Worm (Caenorhabditis elegans) whole organism, mixed stage, embryonic: Measurements from ENCODE around the gene fbxa-44.

ENCODE experiments used
- bed-3 ChIP-seq: fragments of 200-800 bp; sonication (Bioruptor generic); optimal IDR thresholded peaks from 3 replicates; lab custom pipeline; 2018; ENCODE audit warnings: mild to moderate bottlenecking, missing genetic modification characterization, moderate library complexity, missing compliant biosample characterization
- blmp-1 ChIP-seq: fragments of 150-350 bp; optimal IDR thresholded peaks from 2 replicates; lab custom pipeline; 2014; ENCODE audit warnings: missing biosample characterization, missing genetic modification characterization
- cnd-1 ChIP-seq: fragments of 200-800 bp; sonication (Bioruptor generic); optimal IDR thresholded peaks from 2 replicates; lab custom pipeline; 2018; ENCODE audit warnings: mild to moderate bottlenecking, missing genetic modification characterization, missing compliant biosample characterization
- ham-2 ChIP-seq: fragments of 200-800 bp; sonication (Bioruptor generic); optimal IDR thresholded peaks from 2 replicates; lab custom pipeline; 2018; ENCODE audit warnings: mild to moderate bottlenecking, missing genetic modification characterization, missing compliant biosample characterization
- mls-2 ChIP-seq: sonication (generic microtip); optimal IDR thresholded peaks from 2 replicates; lab custom pipeline; 2016; ENCODE audit warnings: mild to moderate bottlenecking, missing genetic modification characterization, moderate library complexity, missing compliant biosample characterization
- nhr-12 ChIP-seq: fragments of 150-350 bp; optimal IDR thresholded peaks from 2 replicates; lab custom pipeline; 2014; ENCODE audit warnings: missing biosample characterization, missing genetic modification characterization
- nhr-76 ChIP-seq: sonication (generic microtip); optimal IDR thresholded peaks from 2 replicates; lab custom pipeline; 2017; ENCODE audit warnings: missing biosample characterization, missing genetic modification characterization
- snpc-4 ChIP-seq: fragments of 150-350 bp; optimal IDR thresholded peaks from 2 replicates; lab custom pipeline; 2014; ENCODE audit warnings: missing biosample characterization, missing genetic modification characterization
- unc-39 ChIP-seq: fragments of 150-350 bp; optimal IDR thresholded peaks from 2 replicates; lab custom pipeline; 2014; ENCODE audit warnings: missing biosample characterization, missing genetic modification characterization
- ztf-11 ChIP-seq: fragments of 150-350 bp; optimal IDR thresholded peaks from 2 replicates; lab custom pipeline; 2014; ENCODE audit warnings: missing biosample characterization, missing genetic modification characterization

ce11 chrV:16880679-16881078, 8.4 kb upstream of the fbxa-44 start, which contains the start of gene F09C6.14:
- TF ChIP-seq nhr-76 (tag; lab: Kevin White, UChicago) (no peak), nhr-12 (no peak), mls-2 (no peak), snpc-4 (tag; lab: Kevin White, UChicago) (no peak), cnd-1 (no peak), unc-39 (tag; lab: Kevin White, UChicago) (no peak), ztf-11 (tag; lab: Kevin White, UChicago) (no peak), ham-2 (no peak), blmp-1 (tag; lab: Kevin White, UChicago) (no peak), bed-3 (GFP tag; lab: Kevin White, UChicago) (no peak)
